Fruit fly (Drosophila melanogaster): Measurements from ENCODE around the gene Naa60.

The Naa60 gene

DNA sequence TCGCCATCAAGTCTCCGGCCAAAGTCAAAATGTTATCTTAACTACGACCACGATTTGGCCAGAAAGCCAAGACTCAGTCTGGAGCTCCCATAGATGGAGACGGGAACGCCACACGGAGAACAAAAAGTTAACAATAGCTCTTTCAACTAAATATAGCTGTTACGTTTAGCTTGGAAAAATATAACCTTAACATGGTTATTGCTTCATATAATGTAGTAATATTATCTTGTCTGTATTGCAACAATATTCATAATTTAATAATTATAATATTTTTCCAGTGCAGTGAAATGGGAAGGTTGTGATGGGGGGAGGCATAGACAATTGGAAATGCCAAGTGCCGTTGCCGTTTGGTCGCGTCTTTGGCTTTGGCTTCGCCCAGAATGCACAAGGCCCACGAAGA lies 18.7 kb downstream of the Naa60 start:
- TF ChIP-seq dm (GFP tag; optimal IDR thresholded peaks at IDR 0.05) (no peak), sens (GFP tag) (peak; percentile 66), B-H1 (GFP tag; IDR thresholded peaks at IDR 0.05) (no peak), Blimp-1 (GFP tag; optimal IDR thresholded peaks at IDR 0.05) (peak; percentile 11), bsh (GFP tag; optimal IDR thresholded peaks at IDR 0.05) (peak; percentile 8 to 9), Kr (GFP tag; optimal IDR thresholded peaks at IDR 0.05) (no peak), Drgx (GFP tag; IDR thresholded peaks at IDR 0.05) (peak; percentile 79), CG2712 (tag; optimal IDR thresholded peaks at IDR 0.05) (peak; percentile 31)

- TF ChIP-seq CG10979 (tag; optimal IDR thresholded peaks at IDR 0.05) (no peak), CG8089 (GFP tag; optimal IDR thresholded peaks at IDR 0.05) (no peak), CG2712 (tag; optimal IDR thresholded peaks at IDR 0.05) (peak; percentile 26), gsb-n (tag; optimal IDR thresholded peaks at IDR 0.05) (no peak), Nf-YB (GFP tag; optimal IDR thresholded peaks at IDR 0.05) (no peak), CG42726 (GFP tag; IDR thresholded peaks at IDR 0.05; ENCODE audit: partially characterized antibody) (0 out of 2 replicates have a peak, but pooled peaks have one; percentile 22), Jarid2 (GFP tag; optimal IDR thresholded peaks at IDR 0.05) (no peak), CG43689 (GFP tag; IDR thresholded peaks at IDR 0.05) (no peak), kni (GFP tag; optimal IDR thresholded peaks at IDR 0.05) (no peak), Hmx (GFP tag; optimal IDR thresholded peaks at IDR 0.05) (no peak), CG5953 (GFP tag; IDR thresholded peaks at IDR 0.05) (no peak), CG18599 (GFP tag; optimal IDR thresholded peaks at IDR 0.05) (no peak), seq (GFP tag; IDR thresholded peaks at IDR 0.05) (peak; percentile 78), sc (optimal IDR thresholded peaks at IDR 0.05) (no peak), sc (GFP tag; optimal IDR thresholded peaks at IDR 0.05) (no peak), CTCF (GFP tag; optimal IDR thresholded peaks at IDR 0.05) (peak; percentile 91), repo (GFP tag; optimal IDR thresholded peaks at IDR 0.05) (no peak), CG11695 (GFP tag; IDR thresholded peaks at IDR 0.05) (no peak), gsb (GFP tag; IDR thresholded peaks at IDR 0.05) (no peak), fd96Cb (tag; optimal IDR thresholded peaks at IDR 0.05) (no peak), Trl (optimal IDR thresholded peaks at IDR 0.05) (peak; percentile 41 to 45), Trl (GFP tag; optimal IDR thresholded peaks at IDR 0.05) (no peak), CG9932 (GFP tag; IDR thresholded peaks at IDR 0.05) (peak; percentile 39; the same call in 1 of the 2 replicates), Dll (GFP tag; IDR thresholded peaks at IDR 0.05; ENCODE audit: partially characterized antibody) (no peak), BEAF-32 (GFP tag; optimal IDR thresholded peaks at IDR 0.05) (no peak), lab (GFP tag; optimal IDR thresholded peaks at IDR 0.05) (no peak), Hand (GFP tag; optimal IDR thresholded peaks at IDR 0.05) (no peak), ara (GFP tag; IDR thresholded peaks at IDR 0.05) (no peak), CG11504 (tag; optimal IDR thresholded peaks at IDR 0.05) (peak; percentile 37), knrl (GFP tag; IDR thresholded peaks at IDR 0.05; ENCODE audit: partially characterized antibody) (0 out of 3 replicates have a peak, but pooled peaks have one; percentile 30), Opbp (GFP tag; IDR thresholded peaks at IDR 0.05; ENCODE audit: partially characterized antibody) (0 out of 3 replicates have a peak, but pooled peaks have one; percentile 41), esg (GFP tag; conservative IDR thresholded peaks at IDR 0.05) (no peak), CG16815 (GFP tag; optimal IDR thresholded peaks at IDR 0.05) (no peak), Abd-B (GFP tag; optimal IDR thresholded peaks at IDR 0.05) (no peak), pita (GFP tag; optimal IDR thresholded peaks at IDR 0.05) (peak; percentile 56), cg (GFP tag; optimal IDR thresholded peaks at IDR 0.05) (no peak), NFAT (GFP tag; IDR thresholded peaks at IDR 0.05) (peak; percentile 11; the same call in 1 of the 2 replicates), hbn (GFP tag; IDR thresholded peaks at IDR 0.05; ENCODE audit: partially characterized antibody) (no peak), abd-A (tag; optimal IDR thresholded peaks at IDR 0.05) (peak; percentile 17), C15 (GFP tag; IDR thresholded peaks at IDR 0.05) (no peak), CG11456 (GFP tag; IDR thresholded peaks at IDR 0.05) (peak; percentile 10; the same call in 1 of the 3 replicates), CG8388 (GFP tag; optimal IDR thresholded peaks at IDR 0.05) (no peak)
These were observed 24.9 kb downstream of the Naa60 start for dm6 chr3L:9751625-9752024.
